Worm (Caenorhabditis elegans): ENCODE data around the gene C06A1.3.

- TF ChIP-seq pag-3 (tag; optimal IDR thresholded peaks at IDR 0.05; ENCODE audit: borderline replicate concordance): no peak
- TF ChIP-seq ama-1 (optimal IDR thresholded peaks at IDR 0.05): no peak
- TF ChIP-seq che-1 (tag; optimal IDR thresholded peaks at IDR 0.05): no peak
- no peak for TF ChIP-seq ttx-3 (tag; optimal IDR thresholded peaks at IDR 0.05)
- no peak for TF ChIP-seq dve-1 (tag; optimal IDR thresholded peaks at IDR 0.05)
These were observed 49.0 kb upstream of the C06A1.3 start for ce11 chrII:10523031-10523430.

Measured in whole organism, late embryonic.